Worm (Caenorhabditis elegans): ENCODE measurements around the gene mdf-1.

- TF ChIP-seq him-1 (tag; optimal IDR thresholded peaks at IDR 0.05) = no peak
- TF ChIP-seq dao-5 (tag; optimal IDR thresholded peaks at IDR 0.05) = no peak
These were observed 27.0 kb upstream of the mdf-1 start for ce11 chrV:9571056-9571455.
